Worm (Caenorhabditis elegans) whole organism, mixed stage, embryonic: ENCODE data around the gene T25B9.6.

ENCODE experiments used
- bed-3 ChIP-seq: fragments of 200-800 bp; sonication (Bioruptor generic); optimal IDR thresholded peaks from 3 replicates; lab custom pipeline; 2018; ENCODE audit warnings: mild to moderate bottlenecking, missing genetic modification characterization, moderate library complexity, missing compliant biosample characterization
- mab-5 ChIP-seq: fragments of 150-350 bp; optimal IDR thresholded peaks from 2 replicates; lab custom pipeline; 2014; ENCODE audit warnings: missing biosample characterization, missing genetic modification characterization
- nhr-28 ChIP-seq: fragments of 150-350 bp; optimal IDR thresholded peaks from 2 replicates; lab custom pipeline; 2014; ENCODE audit warnings: missing biosample characterization, missing genetic modification characterization
- nhr-76 ChIP-seq: sonication (generic microtip); optimal IDR thresholded peaks from 2 replicates; lab custom pipeline; 2017; ENCODE audit warnings: missing biosample characterization, missing genetic modification characterization
- snpc-4 ChIP-seq: fragments of 150-350 bp; optimal IDR thresholded peaks from 2 replicates; lab custom pipeline; 2014; ENCODE audit warnings: missing biosample characterization, missing genetic modification characterization
- unc-62 ChIP-seq: fragments of 150-350 bp; optimal IDR thresholded peaks from 2 replicates; lab custom pipeline; 2014; ENCODE audit warnings: missing biosample characterization, missing genetic modification reagents, missing genetic modification characterization

DNA sequence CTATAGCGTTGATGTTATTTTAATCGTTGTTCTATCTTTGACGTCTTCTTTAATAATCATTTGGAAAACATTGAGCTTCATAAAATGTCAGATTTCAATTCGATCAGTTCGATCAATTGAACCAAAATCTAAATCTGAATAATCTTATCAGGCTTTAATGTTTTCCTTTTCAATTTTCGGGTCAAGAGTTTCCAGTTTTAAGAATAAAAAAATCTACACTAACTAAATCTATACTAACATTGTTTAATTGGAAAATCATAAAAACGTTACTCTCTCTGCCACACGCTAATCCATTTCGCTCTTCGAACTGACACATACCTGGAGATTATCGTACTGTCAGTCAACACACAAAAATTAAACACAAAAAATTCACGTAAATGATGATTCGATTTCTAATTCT, 6.3 kb downstream of the T25B9.6 start, which contains the start of gene T25B9.11:
- TF ChIP-seq nhr-76 (tag; lab: Kevin White, UChicago) (no peak), snpc-4 (tag; lab: Kevin White, UChicago) (no peak), nhr-28 (tag; lab: Kevin White, UChicago) (no peak), mab-5 (tag; lab: Kevin White, UChicago) (no peak), bed-3 (GFP tag; lab: Kevin White, UChicago) (no peak), unc-62 (GFP tag; lab: Kevin White, UChicago) (no peak)
